Worm (Caenorhabditis elegans): ENCODE results near the gene srg-59.

Gene srg-59

ce11 chrV:2711429-2711828 lies 13.7 kb downstream of the srg-59 start, which contains the start of gene C24B9.3:
TSS of gene C24B9.3 (minus strand) at chrV:2711599.
- no peak for TF ChIP-seq nfya-2 (GFP tag; IDR thresholded peaks at IDR 0.05)
- TF ChIP-seq zfh-2 (GFP tag; conservative IDR thresholded peaks at IDR 0.05) = no peak
- TF ChIP-seq ceh-100 (GFP tag; IDR thresholded peaks at IDR 0.05) = no peak
- TF ChIP-seq lag-1 (GFP tag; IDR thresholded peaks at IDR 0.05) = no peak
- peak; percentile 79 for TF ChIP-seq nhr-80 (tag; optimal IDR thresholded peaks at IDR 0.05)
- no peak for TF ChIP-seq ztf-6 (GFP tag; IDR thresholded peaks at IDR 0.05)
- TF ChIP-seq madf-3 (GFP tag; IDR thresholded peaks at IDR 0.05) = no peak

- TF ChIP-seq F39B2.1 (GFP tag; IDR thresholded peaks at IDR 0.05) (no peak), F57C9.4 (tag; optimal IDR thresholded peaks at IDR 0.05) (no peak), hsf-1 (GFP tag; IDR thresholded peaks at IDR 0.05) (no peak), fkh-3 (tag; optimal IDR thresholded peaks at IDR 0.05) (no peak), B0336.3 (GFP tag; IDR thresholded peaks at IDR 0.05) (no peak), B0035.1 (tag; optimal IDR thresholded peaks at IDR 0.05) (no peak), F37B4.10 (GFP tag; IDR thresholded peaks at IDR 0.05) (no peak), Y79H2A.3 (GFP tag; conservative IDR thresholded peaks at IDR 0.05) (no peak), K11D2.4 (GFP tag; IDR thresholded peaks at IDR 0.05) (no peak), hmg-1.2 (GFP tag; IDR thresholded peaks at IDR 0.05) (no peak)
Measured at ce11 chrV:2710192-2710591, 14.9 kb downstream of the srg-59 start.

ce11 chrV:2706379-2706778 lies 18.7 kb downstream of the srg-59 start:
- TF ChIP-seq ceh-79 (tag; optimal IDR thresholded peaks at IDR 0.05) = no peak
- TF ChIP-seq T26A5.8 (tag; optimal IDR thresholded peaks at IDR 0.05) = no peak
- no peak for TF ChIP-seq F23B12.7 (tag; optimal IDR thresholded peaks at IDR 0.05; ENCODE audit: insufficient read depth)
- no peak for TF ChIP-seq K12H6.12 (tag; optimal IDR thresholded peaks at IDR 0.05)
- TF ChIP-seq Y53G8AR.9 (GFP tag; conservative IDR thresholded peaks at IDR 0.05) = no peak
- TF ChIP-seq B0035.1 (tag; optimal IDR thresholded peaks at IDR 0.05) = no peak
- TF ChIP-seq F52B5.7 (tag; optimal IDR thresholded peaks at IDR 0.05) = no peak
- TF ChIP-seq chd-7 (tag; optimal IDR thresholded peaks at IDR 0.05) = no peak
- TF ChIP-seq K11D2.4 (GFP tag; IDR thresholded peaks at IDR 0.05) = no peak
- TF ChIP-seq athp-1 (tag; optimal IDR thresholded peaks at IDR 0.05) = no peak
- no peak for TF ChIP-seq fkh-3 (tag; optimal IDR thresholded peaks at IDR 0.05)
- TF ChIP-seq lsy-27 (tag; optimal IDR thresholded peaks at IDR 0.05; ENCODE audit: borderline replicate concordance, insufficient read depth) = no peak
- TF ChIP-seq nhr-179 (tag; optimal IDR thresholded peaks at IDR 0.05) = no peak

ce11 chrV:2703299-2703698 lies 21.8 kb downstream of the srg-59 start:
- TF ChIP-seq zfh-2 (GFP tag; conservative IDR thresholded peaks at IDR 0.05) (peak; percentile 53; the same call in 1 of the 2 replicates), tbx-9 (tag; optimal IDR thresholded peaks at IDR 0.05; ENCODE audit: borderline replicate concordance) (no peak), snpc-4 (GFP tag; optimal IDR thresholded peaks at IDR 0.05) (no peak), snpc-4 (tag; optimal IDR thresholded peaks at IDR 0.05) (no peak), B0336.3 (GFP tag; IDR thresholded peaks at IDR 0.05) (peak; percentile 47; the same call in 1 of the 2 replicates), egrh-3 (GFP tag; IDR thresholded peaks at IDR 0.05) (peak; percentile 71; the same call in 1 of the 2 replicates), tbp1 (GFP tag; optimal IDR thresholded peaks at IDR 0.05) (no peak), ztf-25 (GFP tag; IDR thresholded peaks at IDR 0.05) (0 out of 2 replicates have a peak, but pooled peaks have one; percentile 3)

ce11 chrV:2702883-2703282 lies 22.2 kb downstream of the srg-59 start:
- TF ChIP-seq mcd-1 (GFP tag; IDR thresholded peaks at IDR 0.05) = 0 out of 2 replicates have a peak, but pooled peaks have one; percentile 10
- no peak for TF ChIP-seq madf-10 (tag; optimal IDR thresholded peaks at IDR 0.05)
- TF ChIP-seq ceh-40 (GFP tag; IDR thresholded peaks at IDR 0.05) = no peak
- TF ChIP-seq nhr-90 (tag; optimal IDR thresholded peaks at IDR 0.05) = no peak
- TF ChIP-seq madf-3 (GFP tag; IDR thresholded peaks at IDR 0.05) = 0 out of 2 replicates have a peak, but pooled peaks have one; percentile 9
- peak; percentile 73 for TF ChIP-seq zfh-2 (GFP tag; conservative IDR thresholded peaks at IDR 0.05)
- no peak for TF ChIP-seq rpc-1 (optimal IDR thresholded peaks at IDR 0.05)
- no peak for TF ChIP-seq rpc-1 (tag; optimal IDR thresholded peaks at IDR 0.05)
- TF ChIP-seq attf-6 (GFP tag; IDR thresholded peaks at IDR 0.05) = no peak
- no peak for TF ChIP-seq F57A8.1 (GFP tag; optimal IDR thresholded peaks at IDR 0.05)
- TF ChIP-seq B0261.1 (tag; optimal IDR thresholded peaks at IDR 0.05) = no peak
- TF ChIP-seq cebp-2 (GFP tag; IDR thresholded peaks at IDR 0.05) = no peak
